Worm (Caenorhabditis elegans): Measurements from ENCODE around the gene W01B6.5.

- TF ChIP-seq ceh-82 (tag; optimal IDR thresholded peaks at IDR 0.05), result no peak
- no peak for TF ChIP-seq lir-3 (tag; optimal IDR thresholded peaks at IDR 0.05)
- no peak for TF ChIP-seq snpc-4 (tag; optimal IDR thresholded peaks at IDR 0.05)
Observed at ce11 chrIV:10075899-10076298, at the start of gene W01B6.5.
